Fruit fly (Drosophila melanogaster): Measurements from ENCODE around the gene unc.

dm6 chrX:21065775-21066174 lies 50.9 kb downstream of the unc start:
- TF ChIP-seq Myc (optimal IDR thresholded peaks at IDR 0.05) (no peak), br (GFP tag; optimal IDR thresholded peaks at IDR 0.05) (no peak)
